Fruit fly (Drosophila melanogaster): ENCODE measurements around the gene Hsc70-3.

Hsc70-3 gene

dm6 chrX:11818047-11818766, 11.3 kb upstream of the Hsc70-3 start (continued):
- TF ChIP-seq dysf (GFP tag; IDR thresholded peaks at IDR 0.05) = peak; percentile 94
- peak; percentile 91 for TF ChIP-seq CG12744 (GFP tag; optimal IDR thresholded peaks at IDR 0.05)
- TF ChIP-seq CG11723 (GFP tag; optimal IDR thresholded peaks at IDR 0.05) = peak; percentile 90
- TF ChIP-seq Chrac-16 (GFP tag; optimal IDR thresholded peaks at IDR 0.05) = peak; percentile 95
- TF ChIP-seq CG8388 (GFP tag; optimal IDR thresholded peaks at IDR 0.05) = peak; percentile 98
- TF ChIP-seq tx (GFP tag; optimal IDR thresholded peaks at IDR 0.05) = peak; percentile 95
- TF ChIP-seq CG10462 (GFP tag; optimal IDR thresholded peaks at IDR 0.05) = peak; percentile 86
- TF ChIP-seq CG18262 (tag; optimal IDR thresholded peaks at IDR 0.05) = peak; percentile 95
- TF ChIP-seq sna (GFP tag; IDR thresholded peaks at IDR 0.05; ENCODE audit: partially characterized antibody) = peak; percentile 48; the same call in 1 of the 2 replicates
- peak; percentile 82 for TF ChIP-seq CG4404 (GFP tag; IDR thresholded peaks at IDR 0.05)
- TF ChIP-seq pzg (GFP tag; optimal IDR thresholded peaks at IDR 0.05) = peak; percentile 13
- peak; percentile 90 for TF ChIP-seq NC2α (GFP tag; optimal IDR thresholded peaks at IDR 0.05)
- peak in 1 of 3 experiments; percentile 90 for TF ChIP-seq lola (GFP tag; optimal IDR thresholded peaks at IDR 0.05)
- peak; percentile 26 for TF ChIP-seq Sry-β (GFP tag; optimal IDR thresholded peaks at IDR 0.05)
- TF ChIP-seq inv (GFP tag; IDR thresholded peaks at IDR 0.05; ENCODE audit: partially characterized antibody) = 0 out of 2 replicates have a peak, but pooled peaks have one; percentile 30
- TF ChIP-seq CG33213 (GFP tag; optimal IDR thresholded peaks at IDR 0.05) = peak; percentile 92
- TF ChIP-seq ato (GFP tag; IDR thresholded peaks at IDR 0.05; ENCODE audit: partially characterized antibody) = no peak
- TF ChIP-seq CG12659 (GFP tag; optimal IDR thresholded peaks at IDR 0.05) = peak; percentile 95
- peak; percentile 94 for TF ChIP-seq CG4820 (GFP tag; optimal IDR thresholded peaks at IDR 0.05)
- peak; percentile 85 for TF ChIP-seq cato (GFP tag; optimal IDR thresholded peaks at IDR 0.05; ENCODE audit: borderline replicate concordance)
- peak; percentile 96 for TF ChIP-seq fd96Cb (tag; optimal IDR thresholded peaks at IDR 0.05)
- TF ChIP-seq Nf-YB (GFP tag; optimal IDR thresholded peaks at IDR 0.05) = peak; percentile 82
- peak; percentile 42 for TF ChIP-seq stwl (tag; optimal IDR thresholded peaks at IDR 0.05)
- peak; percentile 79 for TF ChIP-seq CG8290 (GFP tag; optimal IDR thresholded peaks at IDR 0.05)
- peak; percentile 67 to 97 for TF ChIP-seq CG8290 (tag; optimal IDR thresholded peaks at IDR 0.05)
- TF ChIP-seq CG2202 (tag; optimal IDR thresholded peaks at IDR 0.05) = peak; percentile 89
- peak; percentile 86 for TF ChIP-seq mirr (GFP tag; optimal IDR thresholded peaks at IDR 0.05)
- peak; percentile 95 for TF ChIP-seq CG2875 (GFP tag; optimal IDR thresholded peaks at IDR 0.05)
- TF ChIP-seq Poxn (GFP tag; IDR thresholded peaks at IDR 0.05) = peak; percentile 77
- peak; percentile 87 for TF ChIP-seq NK7.1 (GFP tag; optimal IDR thresholded peaks at IDR 0.05)
- peak; percentile 80 for TF ChIP-seq GATAe (GFP tag; conservative IDR thresholded peaks at IDR 0.05)
- TF ChIP-seq HmgZ (tag; optimal IDR thresholded peaks at IDR 0.05) = peak; percentile 95
- peak; percentile 89 for TF ChIP-seq CG3163 (GFP tag; optimal IDR thresholded peaks at IDR 0.05)
- TF ChIP-seq Med (GFP tag) = peak; percentile 99
- peak; percentile 93 for TF ChIP-seq H15 (GFP tag; IDR thresholded peaks at IDR 0.05)
- peak; percentile 69 for TF ChIP-seq CG17802 (tag; optimal IDR thresholded peaks at IDR 0.05)
- peak; percentile 93 for TF ChIP-seq salm (tag; optimal IDR thresholded peaks at IDR 0.05)
- peak; percentile 82 for TF ChIP-seq klu (GFP tag; IDR thresholded peaks at IDR 0.05)
- TF ChIP-seq CG3838 (GFP tag; optimal IDR thresholded peaks at IDR 0.05) = peak; percentile 90
- peak; percentile 67; the same call in 1 of the 4 replicates for TF ChIP-seq chinmo (GFP tag; IDR thresholded peaks at IDR 0.05; ENCODE audit: partially characterized antibody)
- TF ChIP-seq Hmx (GFP tag; optimal IDR thresholded peaks at IDR 0.05) = peak; percentile 82
- TF ChIP-seq CG30403 (GFP tag; optimal IDR thresholded peaks at IDR 0.05) = peak; percentile 94
- peak; percentile 90 for TF ChIP-seq CG30431 (GFP tag; optimal IDR thresholded peaks at IDR 0.05)
- peak; percentile 92 for TF ChIP-seq CG12155 (GFP tag; optimal IDR thresholded peaks at IDR 0.05)
- TF ChIP-seq ase (GFP tag; IDR thresholded peaks at IDR 0.05) = peak; percentile 92
- TF ChIP-seq CG6175 (GFP tag; IDR thresholded peaks at IDR 0.05) = peak; percentile 77; the same call in 2 of the 3 replicates
- TF ChIP-seq eyg (GFP tag; optimal IDR thresholded peaks at IDR 0.05) = peak; percentile 89
- TF ChIP-seq Vsx1 (GFP tag; optimal IDR thresholded peaks at IDR 0.05) = peak; percentile 89
- TF ChIP-seq CG15011 (GFP tag; optimal IDR thresholded peaks at IDR 0.05) = peak; percentile 87
